Worm (Caenorhabditis elegans): ENCODE measurements around the gene dbt-1.

dbt-1 gene

DNA sequence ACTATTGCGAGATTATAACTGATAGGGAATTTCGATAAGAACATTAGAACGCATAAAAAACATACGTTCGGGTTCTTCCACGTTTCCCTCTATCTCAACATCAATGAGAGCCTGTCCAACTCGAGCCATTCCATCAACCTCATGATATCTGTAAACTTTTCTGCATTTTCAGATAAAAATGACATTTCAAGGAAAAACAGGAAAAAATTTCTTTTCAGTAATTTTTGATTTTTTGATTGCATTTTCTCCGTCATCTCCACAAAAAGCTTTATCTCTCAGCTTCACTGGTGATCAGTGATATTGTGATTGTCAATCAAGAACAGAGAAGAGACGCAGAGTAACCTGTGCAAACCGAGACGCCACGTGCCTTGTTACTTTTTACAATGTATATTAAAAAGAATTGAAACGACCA is 667 bp downstream of the dbt-1 start (continued):
- no peak for TF ChIP-seq snu-23 (GFP tag; optimal IDR thresholded peaks at IDR 0.05)
- TF ChIP-seq unc-86 (tag; optimal IDR thresholded peaks at IDR 0.05), result no peak
- TF ChIP-seq lir-3 (tag; optimal IDR thresholded peaks at IDR 0.05; ENCODE audit: poor library complexity), result no peak
- TF ChIP-seq swsn-7 (tag; optimal IDR thresholded peaks at IDR 0.05), result no peak

DNA sequence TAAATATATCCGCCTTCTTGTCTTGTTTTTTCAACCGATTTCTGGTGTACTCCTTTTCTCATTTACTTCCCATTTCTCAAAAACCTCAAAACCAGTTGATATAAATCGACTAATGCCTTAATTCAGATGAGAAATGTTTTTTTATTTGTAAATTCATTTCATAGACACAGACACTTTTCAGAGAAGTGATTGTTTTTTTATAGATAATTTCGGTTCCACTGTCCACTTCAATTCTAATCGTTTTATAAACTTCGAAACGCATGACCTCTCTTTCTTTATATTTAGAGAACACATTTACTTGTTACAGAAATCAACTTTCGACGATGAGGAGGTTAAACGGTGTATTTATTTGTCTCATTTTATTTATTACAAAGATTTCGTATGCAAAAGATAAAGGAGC is 4.2 kb downstream of the dbt-1 start, which contains the start of gene ZK669.3:
Gene ZK669.3 (plus strand): TSS at position 301 of the 400 bp plus-strand sequence.
- TF ChIP-seq pag-3 (tag; optimal IDR thresholded peaks at IDR 0.05; ENCODE audit: borderline replicate concordance, insufficient read depth) (no peak), elt-3 (tag; optimal IDR thresholded peaks at IDR 0.05) (peak in 1 of 6 experiments; percentile 1)

DNA sequence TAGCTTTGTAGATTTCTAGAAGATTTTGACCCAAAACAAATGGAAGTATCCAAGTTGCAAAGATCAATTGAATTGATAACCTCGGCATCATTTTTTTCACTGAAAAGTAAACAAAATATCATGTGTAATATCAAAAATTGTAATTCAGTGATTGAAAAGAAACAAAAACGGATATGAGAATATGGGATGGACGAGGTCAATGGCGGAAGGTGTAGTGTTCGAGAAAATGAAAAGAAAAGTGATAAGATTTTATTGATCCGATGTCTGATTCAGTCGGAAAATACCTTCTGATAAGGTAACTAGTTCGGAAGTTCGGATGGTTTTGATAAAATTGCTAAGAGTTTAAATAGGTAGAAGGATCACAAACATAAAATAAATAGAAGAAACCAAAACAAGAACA is 6.9 kb downstream of the dbt-1 start, which contains the start of gene ZK669.2:
Gene ZK669.2 (minus strand): TSS at position 101 of the 400 bp plus-strand sequence.
- TF ChIP-seq nhr-76 (tag; optimal IDR thresholded peaks at IDR 0.05), result no peak
- peak; percentile 18 for TF ChIP-seq lin-14 (GFP tag; optimal IDR thresholded peaks at IDR 0.05)
- peak in 1 of 6 experiments; percentile 26 for TF ChIP-seq elt-3 (tag; optimal IDR thresholded peaks at IDR 0.05)
- peak; percentile 81 for TF ChIP-seq blmp-1 (tag; optimal IDR thresholded peaks at IDR 0.05)

DNA sequence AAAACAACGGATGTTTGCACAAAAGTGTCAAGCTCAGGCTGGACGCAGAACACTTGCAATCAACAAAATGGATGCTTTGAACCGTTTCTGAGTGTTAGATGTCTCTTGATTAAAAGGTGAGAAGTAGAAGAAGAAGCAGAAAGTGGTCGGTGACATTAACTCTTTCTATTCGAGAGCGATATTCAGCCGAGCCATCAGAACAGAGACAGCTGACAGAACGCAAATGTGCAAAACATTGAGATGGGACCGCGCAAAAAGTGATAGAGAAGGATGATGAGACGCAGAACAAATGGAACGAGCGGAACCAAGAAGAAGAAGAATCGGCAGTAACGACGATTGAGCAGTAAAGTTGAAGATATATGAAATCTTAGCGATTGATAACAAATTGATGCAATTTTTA is 9.4 kb downstream of the dbt-1 start:
- TF ChIP-seq skn-1 (tag; optimal IDR thresholded peaks at IDR 0.05) (no peak), nhr-90 (tag; optimal IDR thresholded peaks at IDR 0.05; ENCODE audit: poor library complexity) (no peak), ceh-90 (tag; optimal IDR thresholded peaks at IDR 0.05) (no peak), lin-15B (tag; optimal IDR thresholded peaks at IDR 0.05) (no peak), nhr-28 (tag; optimal IDR thresholded peaks at IDR 0.05) (no peak), elt-2 (tag; optimal IDR thresholded peaks at IDR 0.05) (no peak), snu-23 (GFP tag; optimal IDR thresholded peaks at IDR 0.05) (no peak), fkh-10 (GFP tag; optimal IDR thresholded peaks at IDR 0.05) (no peak), unc-86 (tag; optimal IDR thresholded peaks at IDR 0.05) (no peak), mef-2 (tag; optimal IDR thresholded peaks at IDR 0.05) (no peak), C34B4.2 (tag; optimal IDR thresholded peaks at IDR 0.05) (no peak), hpl-2 (GFP tag; optimal IDR thresholded peaks at IDR 0.05) (no peak), nhr-47 (tag; optimal IDR thresholded peaks at IDR 0.05) (no peak), ceh-82 (tag; optimal IDR thresholded peaks at IDR 0.05) (no peak), F16B12.6 (tag; optimal IDR thresholded peaks at IDR 0.05) (no peak), sox-4 (tag; optimal IDR thresholded peaks at IDR 0.05) (no peak)

- TF ChIP-seq pqm-1 (tag; optimal IDR thresholded peaks at IDR 0.05), result no peak
- TF ChIP-seq ama-1 (optimal IDR thresholded peaks at IDR 0.05), result no peak
- no peak for TF ChIP-seq elt-3 (tag; optimal IDR thresholded peaks at IDR 0.05)
- peak; percentile 36 for TF ChIP-seq nhr-20 (tag; optimal IDR thresholded peaks at IDR 0.05)
- TF ChIP-seq nhr-237 (tag; optimal IDR thresholded peaks at IDR 0.05), result no peak
- TF ChIP-seq lsy-2 (tag; optimal IDR thresholded peaks at IDR 0.05), result peak in 1 of 2 experiments; percentile 8
- TF ChIP-seq mef-2 (tag; optimal IDR thresholded peaks at IDR 0.05), result no peak
- TF ChIP-seq dpl-1 (GFP tag; optimal IDR thresholded peaks at IDR 0.05), result no peak
- TF ChIP-seq tbx-2 (tag; optimal IDR thresholded peaks at IDR 0.05), result no peak
- no peak for TF ChIP-seq rnt-1 (tag; optimal IDR thresholded peaks at IDR 0.05)
- no peak for TF ChIP-seq F16B12.6 (tag; optimal IDR thresholded peaks at IDR 0.05)
- no peak for TF ChIP-seq fkh-4 (tag; optimal IDR thresholded peaks at IDR 0.05; ENCODE audit: borderline replicate concordance)
- TF ChIP-seq fkh-8 (tag; optimal IDR thresholded peaks at IDR 0.05), result no peak
- TF ChIP-seq nhr-19 (GFP tag; conservative IDR thresholded peaks at IDR 0.05), result no peak
- TF ChIP-seq nhr-90 (tag; optimal IDR thresholded peaks at IDR 0.05; ENCODE audit: poor library complexity), result peak; percentile 28
- no peak for TF ChIP-seq ces-1 (GFP tag; optimal IDR thresholded peaks at IDR 0.05)
- TF ChIP-seq pag-3 (tag; optimal IDR thresholded peaks at IDR 0.05; ENCODE audit: borderline replicate concordance, insufficient read depth), result no peak
- TF ChIP-seq grh-1 (GFP tag; IDR thresholded peaks at IDR 0.05), result no peak
- TF ChIP-seq vab-15 (tag; optimal IDR thresholded peaks at IDR 0.05), result no peak
- TF ChIP-seq irx-1 (tag; optimal IDR thresholded peaks at IDR 0.05), result no peak
- TF ChIP-seq zag-1 (tag; optimal IDR thresholded peaks at IDR 0.05), result no peak
- no peak for TF ChIP-seq unc-62 (GFP tag; optimal IDR thresholded peaks at IDR 0.05)
- no peak for TF ChIP-seq ceh-88 (GFP tag; IDR thresholded peaks at IDR 0.05)
- no peak for TF ChIP-seq elt-2 (tag; optimal IDR thresholded peaks at IDR 0.05)
- peak; percentile 37 for TF ChIP-seq blmp-1 (tag; optimal IDR thresholded peaks at IDR 0.05)
- no peak for TF ChIP-seq ztf-4 (tag; optimal IDR thresholded peaks at IDR 0.05)
- TF ChIP-seq sox-4 (tag; optimal IDR thresholded peaks at IDR 0.05), result no peak
- TF ChIP-seq ztf-11 (tag; optimal IDR thresholded peaks at IDR 0.05), result no peak
- no peak for TF ChIP-seq fos-1 (tag; optimal IDR thresholded peaks at IDR 0.05)
- TF ChIP-seq C04F5.9 (tag; optimal IDR thresholded peaks at IDR 0.05), result no peak
Measured at ce11 chrII:7930671-7931070, 14.3 kb downstream of the dbt-1 start.
